Fruit fly (Drosophila melanogaster) whole organism, adult: ENCODE data around the gene Miox.
A peak's percentile ranks its signal among the peaks of the same experiment; 100 is the strongest.

Experiments used
- CG11617 ChIP-seq: fragments of 200-800 bp; sonication (Bioruptor generic); optimal IDR thresholded peaks from 2 replicates; lab custom pipeline; 2017; ENCODE audit warnings: mild to moderate bottlenecking, missing biosample characterization, missing genetic modification reagents, missing genetic modification characterization
- CG12768 ChIP-seq: fragments of 200-800 bp; sonication (Bioruptor generic); optimal IDR thresholded peaks from 2 replicates; lab custom pipeline; 2017; ENCODE audit warnings: missing biosample characterization, missing genetic modification characterization, mild to moderate bottlenecking, moderate library complexity, missing genetic modification reagents
- CG14711 ChIP-seq: fragments of 200-800 bp; sonication (Bioruptor generic); optimal IDR thresholded peaks from 2 replicates; lab custom pipeline; 2018; ENCODE audit warnings: missing biosample characterization, mild to moderate bottlenecking, missing genetic modification characterization, moderate library complexity
- CG1620 ChIP-seq: fragments of 200-800 bp; sonication (Bioruptor generic); optimal IDR thresholded peaks from 2 replicates; lab custom pipeline; 2016; ENCODE audit warnings: missing biosample characterization, missing genetic modification characterization
- CG33017 ChIP-seq: fragments of 200-800 bp; sonication (Bioruptor generic); optimal IDR thresholded peaks from 2 replicates; lab custom pipeline; 2018; ENCODE audit warnings: missing biosample characterization, mild to moderate bottlenecking, missing genetic modification characterization, moderate library complexity
- CG5204 ChIP-seq: fragments of 200-800 bp; sonication (Bioruptor generic); optimal IDR thresholded peaks from 2 replicates; lab custom pipeline; 2016; ENCODE audit warnings: missing biosample characterization, missing genetic modification characterization
- CG7045 ChIP-seq: fragments of 200-800 bp; sonication (Bioruptor generic); optimal IDR thresholded peaks from 2 replicates; lab custom pipeline; 2017; ENCODE audit warnings: missing biosample characterization, mild to moderate bottlenecking, missing genetic modification characterization
- CG7101 ChIP-seq: fragments of 200-800 bp; sonication (Bioruptor generic); optimal IDR thresholded peaks from 2 replicates; lab custom pipeline; 2018; ENCODE audit warnings: missing biosample characterization, mild to moderate bottlenecking, missing genetic modification characterization, moderate library complexity
- Clk ChIP-seq: fragments of 200-800 bp; sonication (Bioruptor generic); optimal IDR thresholded peaks from 2 replicates; lab custom pipeline; 2017; ENCODE audit warnings: missing biosample characterization, missing genetic modification characterization
- Crg-1 ChIP-seq: fragments of 200-800 bp; sonication (Bioruptor generic); optimal IDR thresholded peaks from 2 replicates; lab custom pipeline; 2016; ENCODE audit warnings: missing biosample characterization, missing genetic modification characterization
- Hr96 ChIP-seq: fragments of 200-800 bp; sonication (Bioruptor generic); optimal IDR thresholded peaks from 2 replicates; lab custom pipeline; 2016; ENCODE audit warnings: missing biosample characterization, missing genetic modification characterization
- Mnt ChIP-seq: fragments of 200-800 bp; sonication (Bioruptor generic); optimal IDR thresholded peaks from 2 replicates; lab custom pipeline; 2016; ENCODE audit warnings: missing biosample characterization, mild to moderate bottlenecking, missing genetic modification characterization
- bab1 ChIP-seq: fragments of 200-800 bp; sonication (Bioruptor generic); optimal IDR thresholded peaks from 3 replicates; lab custom pipeline; 2019; ENCODE audit warnings: missing biosample characterization, mild to moderate bottlenecking, missing genetic modification characterization, moderate library complexity
- cic ChIP-seq: fragments of 200-800 bp; sonication (Bioruptor generic); optimal IDR thresholded peaks from 2 replicates; lab custom pipeline; 2017; ENCODE audit warnings: missing biosample characterization, mild to moderate bottlenecking, missing genetic modification characterization, moderate library complexity
- cnc ChIP-seq, 2 experiments: fragments of >200 bp; optimal IDR thresholded peaks; 2 replicates each; lab custom pipeline; 2017
- kay ChIP-seq: fragments of 200-800 bp; sonication (Bioruptor generic); peaks from one replicate; lab custom pipeline; 2016; ENCODE audit warnings: missing biosample characterization, missing genetic modification characterization, borderline replicate concordance
- ovo ChIP-seq: fragments of 200-800 bp; sonication (Bioruptor generic); optimal IDR thresholded peaks from 2 replicates; lab custom pipeline; 2016; ENCODE audit warnings: missing biosample characterization, missing genetic modification characterization
- pad ChIP-seq: fragments of 200-800 bp; sonication (Bioruptor generic); optimal IDR thresholded peaks from 3 replicates; lab custom pipeline; 2017; ENCODE audit warnings: missing biosample characterization, missing genetic modification characterization, mild to moderate bottlenecking, moderate library complexity, missing genetic modification reagents
- tj ChIP-seq: fragments of 200-800 bp; sonication (Bioruptor generic); optimal IDR thresholded peaks from 3 replicates; lab custom pipeline; 2017; ENCODE audit warnings: missing biosample characterization, mild to moderate bottlenecking, missing genetic modification characterization, moderate library complexity
- toe ChIP-seq: fragments of 200-800 bp; sonication (Bioruptor generic); optimal IDR thresholded peaks from 2 replicates; lab custom pipeline; 2016; ENCODE audit warnings: missing biosample characterization, missing genetic modification characterization

Miox gene

dm6 chr3L:12145709-12146694 lies 38.8 kb upstream of the Miox start, which contains the start of the genes eIF3l and Nrx-IV:
Gene eIF3l, minus strand, starts transcription at chr3L:12146097.
Gene Nrx-IV, plus strand, starts transcription at chr3L:12146519.
- TF ChIP-seq Hr96 (GFP tag; lab: Kevin White, UChicago): no peak
- no peak for TF ChIP-seq CG7101 (tag; lab: Kevin White, UChicago)
- TF ChIP-seq bab1 (GFP tag; lab: Kevin White, UChicago): no peak
- TF ChIP-seq CG33017 (tag; lab: Kevin White, UChicago): no peak
- no peak for TF ChIP-seq ovo (GFP tag; lab: Kevin White, UChicago)
- TF ChIP-seq toe (GFP tag; lab: Kevin White, UChicago): no peak
- TF ChIP-seq Mnt: no peak
- no peak for TF ChIP-seq cic (GFP tag; lab: Kevin White, UChicago)
- no peak for TF ChIP-seq CG14711
- TF ChIP-seq pad: no peak
- no peak for TF ChIP-seq CG11617 (GFP tag; lab: Kevin White, UChicago)
- no peak for TF ChIP-seq Clk (GFP tag; lab: Kevin White, UChicago)
- TF ChIP-seq tj (GFP tag; lab: Kevin White, UChicago): no peak
- no peak for TF ChIP-seq Crg-1
- TF ChIP-seq CG5204 (GFP tag; lab: Kevin White, UChicago): no peak
- TF ChIP-seq CG12768 (GFP tag; lab: Kevin White, UChicago): no peak

- TF ChIP-seq toe (GFP tag; lab: Kevin White, UChicago) (no peak), CG7045 (GFP tag; lab: Kevin White, UChicago) (no peak), CG5204 (GFP tag; lab: Kevin White, UChicago) (no peak), ovo (GFP tag; lab: Kevin White, UChicago) (peak; percentile 48), cic (GFP tag; lab: Kevin White, UChicago) (no peak), tj (GFP tag; lab: Kevin White, UChicago) (no peak), Crg-1 (no peak), pad (no peak), CG33017 (tag; lab: Kevin White, UChicago) (no peak), CG1620 (GFP tag; lab: Kevin White, UChicago) (no peak), Mnt (peak; percentile 30), kay (GFP tag; lab: Kevin White, UChicago) (no peak), Hr96 (GFP tag; lab: Kevin White, UChicago) (no peak)
Measured at dm6 chr3L:12146970-12147369, 37.8 kb upstream of the Miox start.

DNA sequence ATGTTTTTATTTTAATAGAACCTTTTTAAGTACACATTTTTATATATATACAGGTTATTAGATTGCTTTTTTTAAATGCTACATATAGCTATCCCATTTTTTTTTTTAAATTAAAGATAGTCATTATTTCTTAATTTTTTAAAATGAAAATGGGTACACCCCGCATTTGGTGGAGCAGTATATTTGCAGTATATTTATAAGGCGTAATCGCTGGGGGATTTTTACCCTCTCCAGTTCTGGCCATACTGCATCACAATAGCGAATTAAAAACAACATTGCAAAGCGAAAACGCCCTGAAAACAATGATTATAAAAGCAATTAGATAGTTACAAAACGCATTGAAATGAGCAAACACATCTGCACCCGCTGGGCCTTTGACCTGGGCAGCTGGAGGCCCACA lies 35.8 kb upstream of the Miox start, which contains the start of gene CG32099:
CG32099 (plus strand) TSS at position 250 of the 400 bp plus-strand sequence.
- TF ChIP-seq CG1620 (GFP tag; lab: Kevin White, UChicago) (no peak), bab1 (GFP tag; lab: Kevin White, UChicago) (no peak), CG33017 (tag; lab: Kevin White, UChicago) (no peak), CG14711 (peak; percentile 13), kay (GFP tag; lab: Kevin White, UChicago) (no peak), CG11617 (GFP tag; lab: Kevin White, UChicago) (no peak), Mnt (no peak)

DNA sequence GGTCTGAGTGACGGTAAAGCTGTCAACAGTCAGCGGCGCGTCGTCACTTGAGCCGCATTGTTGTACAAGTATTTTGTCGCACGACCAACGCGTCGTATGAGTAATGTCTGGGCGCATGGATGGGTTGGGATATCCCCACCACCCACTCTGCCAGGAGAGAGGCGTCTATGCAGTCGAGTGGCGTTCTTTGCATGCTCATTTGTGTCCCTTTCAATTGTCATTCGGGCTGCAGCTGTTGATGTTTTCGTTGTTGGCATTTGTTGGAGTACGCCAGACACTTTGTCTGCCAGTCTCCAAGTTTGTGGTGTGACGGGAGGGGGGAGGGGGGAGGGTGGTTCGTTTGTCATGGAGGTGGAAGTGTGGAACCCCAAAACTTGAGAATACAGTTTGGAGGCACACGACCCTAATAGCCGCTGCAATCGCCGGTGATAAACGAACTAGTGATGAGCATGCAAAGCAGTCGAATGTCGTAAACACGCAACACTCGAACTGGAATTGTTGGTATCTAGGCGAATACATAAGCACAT lies 22.6 kb upstream of the Miox start:
- TF ChIP-seq toe (GFP tag; lab: Kevin White, UChicago) (no peak), CG12768 (GFP tag; lab: Kevin White, UChicago) (no peak), Mnt (no peak), CG14711 (no peak), pad (no peak), bab1 (GFP tag; lab: Kevin White, UChicago) (no peak), CG7101 (tag; lab: Kevin White, UChicago) (no peak), CG7045 (GFP tag; lab: Kevin White, UChicago) (no peak), Clk (GFP tag; lab: Kevin White, UChicago) (no peak), tj (GFP tag; lab: Kevin White, UChicago) (no peak), cic (GFP tag; lab: Kevin White, UChicago) (no peak)

dm6 chr3L:12163082-12163481 lies 21.7 kb upstream of the Miox start:
- no peak for TF ChIP-seq CG11617 (GFP tag; lab: Kevin White, UChicago)
- no peak for TF ChIP-seq CG7045 (GFP tag; lab: Kevin White, UChicago)
- no peak for TF ChIP-seq ovo (GFP tag; lab: Kevin White, UChicago)
- no peak for TF ChIP-seq kay (GFP tag; lab: Kevin White, UChicago)
- no peak for TF ChIP-seq CG12768 (GFP tag; lab: Kevin White, UChicago)
- no peak for TF ChIP-seq cic (GFP tag; lab: Kevin White, UChicago)
- no peak for TF ChIP-seq toe (GFP tag; lab: Kevin White, UChicago)
- TF ChIP-seq tj (GFP tag; lab: Kevin White, UChicago): no peak
- no peak for TF ChIP-seq Clk (GFP tag; lab: Kevin White, UChicago)
- TF ChIP-seq Hr96 (GFP tag; lab: Kevin White, UChicago): no peak
- no peak for TF ChIP-seq cnc (optimal IDR thresholded peaks at IDR 0.05; lab: Kevin White, UChicago)
- no peak for TF ChIP-seq Mnt
- TF ChIP-seq CG5204 (GFP tag; lab: Kevin White, UChicago): no peak
